Worm (Caenorhabditis elegans) whole organism, late embryonic: ENCODE results near the gene str-47.

Experiments
- K02D7.2 ChIP-seq: sonication (generic microtip); optimal IDR thresholded peaks from 2 replicates; lab custom pipeline; 2017; ENCODE audit warnings: mild to moderate bottlenecking, missing genetic modification characterization, missing compliant biosample characterization
- gmeb-2 ChIP-seq: sonication (generic microtip); optimal IDR thresholded peaks from 2 replicates; lab custom pipeline; 2016; ENCODE audit warnings: missing genetic modification characterization, inconsistent platforms, missing compliant biosample characterization
- nhr-232 ChIP-seq: sonication (generic microtip); optimal IDR thresholded peaks from 2 replicates; lab custom pipeline; 2016; ENCODE audit warnings: missing genetic modification characterization, missing compliant biosample characterization
- pag-3 ChIP-seq: sonication (generic microtip); optimal IDR thresholded peaks from 2 replicates; lab custom pipeline; 2016; ENCODE audit warnings: missing compliant biosample characterization, missing genetic modification characterization, borderline replicate concordance
- rnt-1 ChIP-seq: sonication (generic microtip); optimal IDR thresholded peaks from 2 replicates; lab custom pipeline; 2016; ENCODE audit warnings: missing genetic modification characterization, missing compliant biosample characterization
- ttx-3 ChIP-seq: sonication (generic microtip); optimal IDR thresholded peaks from 2 replicates; lab custom pipeline; 2016; ENCODE audit warnings: missing genetic modification reagents, missing genetic modification characterization, missing compliant biosample characterization

ce11 chrV:7631732-7632131 is 13.8 kb upstream of the str-47 start, which contains the start of gene srd-25:
- TF ChIP-seq nhr-232 (tag; lab: Kevin White, UChicago), result no peak
- TF ChIP-seq rnt-1 (tag; lab: Kevin White, UChicago), result no peak
- TF ChIP-seq gmeb-2 (tag; lab: Kevin White, UChicago), result no peak
- TF ChIP-seq ttx-3 (tag; lab: Kevin White, UChicago), result no peak
- TF ChIP-seq K02D7.2 (tag; lab: Kevin White, UChicago), result no peak
- no peak for TF ChIP-seq pag-3 (tag; lab: Kevin White, UChicago)
